Worm (Caenorhabditis elegans): ENCODE measurements around the gene F10E7.6.

F10E7.6 gene

ce11 chrII:7151969-7152631 lies 39.2 kb downstream of the F10E7.6 start, which contains the start of gene fust-1 (continued):
- peak; percentile 42 for TF ChIP-seq ceh-19 (GFP tag; optimal IDR thresholded peaks at IDR 0.05)
- no peak for TF ChIP-seq mec-3 (tag; optimal IDR thresholded peaks at IDR 0.05; ENCODE audit: borderline replicate concordance)
- TF ChIP-seq ceh-30 (tag; optimal IDR thresholded peaks at IDR 0.05) = peak; percentile 34
- peak; percentile 20 for TF ChIP-seq C38D4.7 (GFP tag; optimal IDR thresholded peaks at IDR 0.05)
- TF ChIP-seq pax-1 (tag; optimal IDR thresholded peaks at IDR 0.05) = peak; percentile 64
- TF ChIP-seq npax-4 (tag; optimal IDR thresholded peaks at IDR 0.05) = peak; percentile 10
- TF ChIP-seq ceh-6 (GFP tag; optimal IDR thresholded peaks at IDR 0.05) = peak; percentile 52
- peak; percentile 78 for TF ChIP-seq tbx-2 (tag; optimal IDR thresholded peaks at IDR 0.05)
- peak; percentile 49 for TF ChIP-seq ztf-16 (tag; optimal IDR thresholded peaks at IDR 0.05)
- no peak for TF ChIP-seq pqm-1 (tag; optimal IDR thresholded peaks at IDR 0.05)
- TF ChIP-seq rnt-1 (tag; optimal IDR thresholded peaks at IDR 0.05) = peak; percentile 76
- peak; percentile 58 for TF ChIP-seq hlh-8 (tag; optimal IDR thresholded peaks at IDR 0.05)
- peak; percentile 57 for TF ChIP-seq C08G9.2 (tag; optimal IDR thresholded peaks at IDR 0.05)
- peak; percentile 80 for TF ChIP-seq dve-1 (tag; optimal IDR thresholded peaks at IDR 0.05)
- TF ChIP-seq unc-86 (tag; optimal IDR thresholded peaks at IDR 0.05) = peak; percentile 70
- peak; percentile 73 for TF ChIP-seq ceh-14 (tag; optimal IDR thresholded peaks at IDR 0.05)
- TF ChIP-seq che-1 (tag; optimal IDR thresholded peaks at IDR 0.05) = peak; percentile 21
- peak; percentile 47 for TF ChIP-seq Y22D7AL.16 (tag; optimal IDR thresholded peaks at IDR 0.05)
- peak; percentile 67 for TF ChIP-seq pat-9 (tag; optimal IDR thresholded peaks at IDR 0.05)
- TF ChIP-seq K09A11.1 (tag; optimal IDR thresholded peaks at IDR 0.05; ENCODE audit: insufficient read depth) = peak; percentile 51
- TF ChIP-seq ceh-31 (tag; optimal IDR thresholded peaks at IDR 0.05) = peak; percentile 76
- no peak; the same call in 1 of the 2 replicates for TF ChIP-seq unc-3 (GFP tag; conservative IDR thresholded peaks at IDR 0.05)
- TF ChIP-seq unc-3 (tag; optimal IDR thresholded peaks at IDR 0.05) = peak; percentile 26
- no peak for TF ChIP-seq ceh-9 (tag; optimal IDR thresholded peaks at IDR 0.05)
- peak; percentile 80 for TF ChIP-seq elt-2 (tag; optimal IDR thresholded peaks at IDR 0.05)
- peak; percentile 32 for TF ChIP-seq ceh-48 (tag; optimal IDR thresholded peaks at IDR 0.05)
- TF ChIP-seq nhr-11 (tag; optimal IDR thresholded peaks at IDR 0.05) = no peak
- no peak for TF ChIP-seq ceh-22 (tag; optimal IDR thresholded peaks at IDR 0.05)
- TF ChIP-seq sox-2 (GFP tag; IDR thresholded peaks at IDR 0.05) = no peak; the same call in 1 of the 2 replicates
- TF ChIP-seq ceh-18 (tag; optimal IDR thresholded peaks at IDR 0.05) = peak; percentile 78
- TF ChIP-seq pros-1 (tag; optimal IDR thresholded peaks at IDR 0.05) = peak; percentile 60
- peak; percentile 9 for TF ChIP-seq hlh-6 (tag; optimal IDR thresholded peaks at IDR 0.05)
- peak; percentile 30 for TF ChIP-seq sdc-2 (tag; optimal IDR thresholded peaks at IDR 0.05)
- peak; percentile 23 for TF ChIP-seq unc-55 (GFP tag; optimal IDR thresholded peaks at IDR 0.05)
- TF ChIP-seq hlh-13 (GFP tag; optimal IDR thresholded peaks at IDR 0.05) = no peak
- peak; percentile 23 for TF ChIP-seq fkh-6 (tag; optimal IDR thresholded peaks at IDR 0.05)
- TF ChIP-seq hlh-15 (tag; optimal IDR thresholded peaks at IDR 0.05) = no peak
- TF ChIP-seq K02D7.2 (tag; optimal IDR thresholded peaks at IDR 0.05) = peak; percentile 37
- TF ChIP-seq pha-4 (tag; optimal IDR thresholded peaks at IDR 0.05) = no peak
- peak; percentile 69 for TF ChIP-seq gmeb-2 (tag; optimal IDR thresholded peaks at IDR 0.05)
- no peak for TF ChIP-seq elt-4 (tag; optimal IDR thresholded peaks at IDR 0.05)
- no peak for TF ChIP-seq lim-6 (tag; optimal IDR thresholded peaks at IDR 0.05)

DNA sequence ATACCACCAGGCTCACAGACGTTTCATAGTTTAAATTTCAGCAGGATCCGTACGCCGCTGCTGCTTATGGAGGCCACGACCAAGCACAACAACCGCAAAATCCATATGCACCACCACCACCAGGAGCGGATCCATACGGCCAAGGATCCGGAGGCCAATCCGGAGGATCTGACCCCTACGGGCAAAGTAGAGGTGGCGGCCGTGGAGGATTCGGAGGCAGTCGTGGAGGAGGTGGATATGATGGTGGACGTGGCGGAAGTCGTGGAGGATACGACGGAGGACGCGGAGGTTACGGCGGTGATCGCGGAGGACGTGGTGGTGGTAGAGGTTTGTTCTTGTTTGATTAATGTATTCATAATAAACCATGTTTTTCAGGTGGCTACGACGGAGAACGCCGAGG lies 40.2 kb downstream of the F10E7.6 start:
- peak; percentile 17 for TF ChIP-seq ceh-6 (GFP tag; optimal IDR thresholded peaks at IDR 0.05)

Data from whole organism, late embryonic.